Fruit fly (Drosophila melanogaster) whole organism, adult: ENCODE measurements around the gene CG5860.

Source experiments
- CG7101 ChIP-seq: fragments of 200-800 bp; sonication (Bioruptor generic); optimal IDR thresholded peaks from 2 replicates; lab custom pipeline; 2018; ENCODE audit warnings: missing biosample characterization, mild to moderate bottlenecking, missing genetic modification characterization, moderate library complexity
- pad ChIP-seq: fragments of 200-800 bp; sonication (Bioruptor generic); optimal IDR thresholded peaks from 3 replicates; lab custom pipeline; 2017; ENCODE audit warnings: missing biosample characterization, missing genetic modification characterization, mild to moderate bottlenecking, moderate library complexity, missing genetic modification reagents

DNA sequence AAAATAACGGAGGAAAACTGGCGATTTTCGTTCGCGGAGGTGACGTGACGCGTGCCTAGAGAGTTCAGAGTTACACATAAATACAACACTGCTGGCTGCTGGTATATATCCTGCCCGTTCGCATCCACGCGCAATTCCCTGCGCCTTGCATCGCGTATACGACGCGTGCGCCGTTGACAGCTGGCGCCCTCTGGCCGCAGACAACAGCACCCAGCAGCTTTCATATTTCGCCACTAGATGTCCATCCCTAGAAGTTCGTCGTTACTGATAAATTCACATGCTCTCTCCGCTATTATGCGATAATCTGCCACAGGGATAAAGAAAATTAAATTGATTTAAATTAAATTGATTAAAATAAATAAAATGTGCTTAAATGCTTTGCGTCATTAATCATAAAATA is 7.0 kb upstream of the CG5860 start, which contains the start of gene Sur-8:
- TF ChIP-seq pad (GFP tag; lab: Kevin White, UChicago): peak; percentile 32
- TF ChIP-seq CG7101 (tag; lab: Kevin White, UChicago): no peak
